Worm (Caenorhabditis elegans): ENCODE results near the gene C52B9.4.
A peak's percentile ranks its signal among the peaks of the same experiment; 100 is the strongest.

The C52B9.4 gene

ce11 chrX:4282380-4282779 is 21.9 kb downstream of the C52B9.4 start, which contains the start of gene C52B9.19:
Gene C52B9.19 (plus strand): TSS chrX:4282555.
- TF ChIP-seq ceh-39 (tag; optimal IDR thresholded peaks at IDR 0.05): no peak
- TF ChIP-seq flh-1 (GFP tag; optimal IDR thresholded peaks at IDR 0.05): no peak
- TF ChIP-seq bed-3 (GFP tag; optimal IDR thresholded peaks at IDR 0.05): no peak
- TF ChIP-seq snpc-4 (tag; optimal IDR thresholded peaks at IDR 0.05): no peak
- no peak for TF ChIP-seq cnd-1 (tag; optimal IDR thresholded peaks at IDR 0.05)
- no peak for TF ChIP-seq mls-2 (tag; optimal IDR thresholded peaks at IDR 0.05)
- no peak for TF ChIP-seq sem-2 (GFP tag; optimal IDR thresholded peaks at IDR 0.05)
- TF ChIP-seq hlh-1 (tag; optimal IDR thresholded peaks at IDR 0.05): no peak
- no peak for TF ChIP-seq drap-1 (GFP tag; optimal IDR thresholded peaks at IDR 0.05)
- no peak for TF ChIP-seq mab-5 (tag; optimal IDR thresholded peaks at IDR 0.05)
- TF ChIP-seq nhr-2 (tag; optimal IDR thresholded peaks at IDR 0.05): no peak
- no peak for TF ChIP-seq nhr-28 (tag; optimal IDR thresholded peaks at IDR 0.05)
- no peak for TF ChIP-seq M03D4.4 (tag; optimal IDR thresholded peaks at IDR 0.05)
- no peak for TF ChIP-seq ces-1 (GFP tag; optimal IDR thresholded peaks at IDR 0.05)
- no peak for TF ChIP-seq lsy-2 (tag; optimal IDR thresholded peaks at IDR 0.05)
- no peak for TF ChIP-seq lin-32 (GFP tag; optimal IDR thresholded peaks at IDR 0.05)
- no peak for TF ChIP-seq blmp-1 (tag; optimal IDR thresholded peaks at IDR 0.05)
- no peak for TF ChIP-seq ceh-43 (GFP tag; optimal IDR thresholded peaks at IDR 0.05)

DNA sequence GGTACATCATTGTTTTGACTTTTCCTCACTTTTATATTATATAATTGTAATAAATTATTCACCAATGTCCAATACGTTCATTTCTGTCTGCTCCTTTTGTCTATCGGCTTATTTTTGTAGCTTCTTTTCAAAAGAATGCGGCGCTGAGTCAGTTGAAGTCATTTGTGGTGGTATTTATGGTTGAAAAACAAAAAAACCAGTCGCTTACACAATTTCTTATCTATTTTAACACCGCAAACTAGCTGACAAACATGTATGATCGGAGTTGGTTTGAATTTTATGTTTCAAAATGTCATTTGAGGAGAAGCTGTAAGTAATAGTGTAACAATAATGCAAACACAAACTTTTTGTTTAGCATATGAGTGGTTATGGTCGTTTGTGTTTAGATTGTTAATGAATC is 23.5 kb downstream of the C52B9.4 start, which contains the start of gene ets-10:
Gene ets-10, plus strand, starts transcription at position 201 of the 400 bp plus-strand sequence.
- TF ChIP-seq unc-62 (GFP tag; optimal IDR thresholded peaks at IDR 0.05): no peak
- no peak for TF ChIP-seq lin-13 (tag; optimal IDR thresholded peaks at IDR 0.05)
- TF ChIP-seq lsy-2 (tag; optimal IDR thresholded peaks at IDR 0.05): no peak
- TF ChIP-seq nhr-76 (tag; optimal IDR thresholded peaks at IDR 0.05): no peak
- no peak for TF ChIP-seq mep-1 (tag; optimal IDR thresholded peaks at IDR 0.05)
- no peak for TF ChIP-seq nhr-2 (tag; optimal IDR thresholded peaks at IDR 0.05)
- TF ChIP-seq M03D4.4 (tag; optimal IDR thresholded peaks at IDR 0.05): no peak
- no peak for TF ChIP-seq drap-1 (GFP tag; optimal IDR thresholded peaks at IDR 0.05)
- no peak for TF ChIP-seq flh-1 (GFP tag; optimal IDR thresholded peaks at IDR 0.05)

- no peak for TF ChIP-seq M03D4.4 (tag; optimal IDR thresholded peaks at IDR 0.05)
- no peak for TF ChIP-seq zip-8 (tag; optimal IDR thresholded peaks at IDR 0.05)
These were observed 24.0 kb downstream of the C52B9.4 start for ce11 chrX:4284470-4284869.

ce11 chrX:4285669-4286174 is 25.3 kb downstream of the C52B9.4 start, which contains the start of gene cka-2:
Gene cka-2 (plus strand): TSS chrX:4286124.
- TF ChIP-seq mab-5 (tag; optimal IDR thresholded peaks at IDR 0.05) (no peak), ces-1 (GFP tag; optimal IDR thresholded peaks at IDR 0.05) (peak; percentile 34)

- no peak for TF ChIP-seq hlh-1 (tag; optimal IDR thresholded peaks at IDR 0.05)
- TF ChIP-seq nhr-76 (tag; optimal IDR thresholded peaks at IDR 0.05): no peak
These were observed 29.4 kb downstream of the C52B9.4 start for ce11 chrX:4289805-4290204.

- TF ChIP-seq unc-62 (GFP tag; optimal IDR thresholded peaks at IDR 0.05) (no peak), blmp-1 (tag; optimal IDR thresholded peaks at IDR 0.05) (no peak), sptf-1 (tag; optimal IDR thresholded peaks at IDR 0.05) (no peak), ceh-39 (tag; optimal IDR thresholded peaks at IDR 0.05) (no peak), ceh-83 (GFP tag; optimal IDR thresholded peaks at IDR 0.05) (peak; percentile 37), mab-5 (tag; optimal IDR thresholded peaks at IDR 0.05) (no peak), tbx-8 (GFP tag; optimal IDR thresholded peaks at IDR 0.05) (no peak), ceh-43 (GFP tag; optimal IDR thresholded peaks at IDR 0.05) (no peak), ztf-11 (tag; optimal IDR thresholded peaks at IDR 0.05) (no peak), hlh-1 (tag; optimal IDR thresholded peaks at IDR 0.05) (peak; percentile 63), flh-1 (GFP tag; optimal IDR thresholded peaks at IDR 0.05) (no peak), unc-120 (tag; optimal IDR thresholded peaks at IDR 0.05; ENCODE audit: poor library complexity, severe bottlenecking) (no peak), nhr-2 (tag; optimal IDR thresholded peaks at IDR 0.05) (no peak), nhr-28 (tag; optimal IDR thresholded peaks at IDR 0.05) (no peak), drap-1 (GFP tag; optimal IDR thresholded peaks at IDR 0.05) (no peak), unc-39 (tag; optimal IDR thresholded peaks at IDR 0.05) (no peak), ces-1 (GFP tag; optimal IDR thresholded peaks at IDR 0.05) (no peak), nhr-12 (tag; optimal IDR thresholded peaks at IDR 0.05) (no peak)
These were observed 34.5 kb downstream of the C52B9.4 start for ce11 chrX:4294957-4295356.
